Worm (Caenorhabditis elegans) whole organism, mixed stage, embryonic: ENCODE data around the gene pat-9.

Source experiments
- ces-1 ChIP-seq: fragments of 150-350 bp; optimal IDR thresholded peaks from 2 replicates; lab custom pipeline; 2014; ENCODE audit warnings: missing biosample characterization, missing genetic modification reagents, missing genetic modification characterization
- pha-4 ChIP-seq: fragments of 150-350 bp; optimal IDR thresholded peaks from 2 replicates; lab custom pipeline; 2018; ENCODE audit warnings: missing biosample characterization, missing genetic modification reagents, missing genetic modification characterization
- snpc-4 ChIP-seq: fragments of 150-350 bp; optimal IDR thresholded peaks from 2 replicates; lab custom pipeline; 2014; ENCODE audit warnings: missing biosample characterization, missing genetic modification characterization

ce11 chrX:16518771-16519170 is 17.9 kb upstream of the pat-9 start:
- TF ChIP-seq ces-1 (GFP tag; lab: Kevin White, UChicago) (no peak), snpc-4 (no peak), pha-4 (tag; lab: Kevin White, UChicago) (no peak)
